Worm (Caenorhabditis elegans) whole organism, L3 larva: ENCODE data around the gene lam-1.

Source experiments
- ZK546.5 ChIP-seq: sonication (generic microtip); optimal IDR thresholded peaks from 2 replicates; lab custom pipeline; 2017; ENCODE audit warnings: missing biosample characterization, missing genetic modification characterization
- mml-1 ChIP-seq: fragments of 150-350 bp; sonication (generic microtip); optimal IDR thresholded peaks from 3 replicates; lab custom pipeline; 2014; ENCODE audit warnings: missing biosample characterization, missing genetic modification characterization
- nfya-1 ChIP-seq: sonication (generic microtip); optimal IDR thresholded peaks from 2 replicates; lab custom pipeline; 2017; ENCODE audit warnings: missing genetic modification characterization, mild to moderate bottlenecking, missing compliant biosample characterization, antibody characterized with exemption, moderate library complexity; ENCODE audit not compliant: insufficient read depth
- nhr-28 ChIP-seq: fragments of 150-350 bp; optimal IDR thresholded peaks from 2 replicates; lab custom pipeline; 2014; ENCODE audit warnings: missing biosample characterization, missing genetic modification characterization
- pha-4 ChIP-seq: fragments of 150-350 bp; optimal IDR thresholded peaks from 2 replicates; lab custom pipeline; 2014; ENCODE audit warnings: missing biosample characterization, missing genetic modification reagents, missing genetic modification characterization
- pqm-1 ChIP-seq: fragments of 150-350 bp; optimal IDR thresholded peaks from 2 replicates; lab custom pipeline; 2017; ENCODE audit warnings: missing biosample characterization, missing genetic modification characterization, inconsistent platforms
- sea-2 ChIP-seq: fragments of 150-350 bp; sonication (generic microtip); optimal IDR thresholded peaks from 4 replicates; lab custom pipeline; 2014; ENCODE audit warnings: missing biosample characterization, missing genetic modification reagents, missing genetic modification characterization
- tbx-2 ChIP-seq: sonication (generic microtip); optimal IDR thresholded peaks from 2 replicates; lab custom pipeline; 2016; ENCODE audit warnings: mild to moderate bottlenecking, missing genetic modification characterization, missing compliant biosample characterization
- zag-1 ChIP-seq: fragments of 150-350 bp; optimal IDR thresholded peaks from 2 replicates; lab custom pipeline; 2014; ENCODE audit warnings: missing biosample characterization, missing genetic modification characterization

- TF ChIP-seq sea-2 (GFP tag; lab: Kevin White, UChicago) (no peak), tbx-2 (tag; lab: Kevin White, UChicago) (no peak), nfya-1 (tag; lab: Kevin White, UChicago) (no peak), pha-4 (tag; lab: Kevin White, UChicago) (no peak), nhr-28 (tag; lab: Kevin White, UChicago) (no peak), pqm-1 (tag; lab: Kevin White, UChicago) (no peak), zag-1 (tag; lab: Kevin White, UChicago) (no peak), ZK546.5 (tag; lab: Kevin White, UChicago) (no peak), mml-1 (tag; lab: Kevin White, UChicago) (no peak)
These were observed 15.9 kb upstream of the lam-1 start, which contains the start of gene C24D10.49 for ce11 chrIV:5157226-5157625.
